Worm (Caenorhabditis elegans): ENCODE measurements around the gene T02E9.6.

T02E9.6 gene

DNA sequence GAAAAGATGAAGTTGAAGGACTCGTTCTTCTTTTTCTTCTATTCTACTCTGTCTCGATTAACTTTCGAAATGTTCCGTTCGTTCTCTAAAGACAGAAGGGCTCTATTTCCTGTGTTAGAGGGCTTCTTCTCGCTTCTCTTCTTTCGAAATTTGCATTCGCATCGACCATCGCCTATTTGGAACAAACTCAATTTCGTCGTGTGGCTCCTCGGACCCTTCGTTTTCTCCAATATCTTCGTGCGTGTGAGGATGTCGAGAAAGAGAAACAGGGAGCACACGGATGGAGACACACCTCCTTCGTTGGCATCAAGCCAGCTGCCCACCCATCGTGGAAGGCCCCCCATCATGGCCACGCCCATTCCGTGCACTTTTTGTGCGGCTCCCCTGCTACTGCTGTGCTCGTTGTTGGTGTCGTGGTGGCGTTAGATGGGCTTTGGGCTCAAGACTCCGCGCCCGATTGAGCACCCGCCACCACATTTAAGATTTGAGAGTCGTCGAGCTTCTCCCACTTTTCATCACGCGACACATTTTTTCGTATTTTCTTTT, 7.1 kb upstream of the T02E9.6 start (continued):
- TF ChIP-seq F44E2.7 (GFP tag; IDR thresholded peaks at IDR 0.05) (no peak), Y48G9A.11 (GFP tag; IDR thresholded peaks at IDR 0.05) (no peak), dmd-9 (GFP tag; IDR thresholded peaks at IDR 0.05) (no peak), zfp-3 (GFP tag; conservative IDR thresholded peaks at IDR 0.05) (no peak), mep-1 (tag; optimal IDR thresholded peaks at IDR 0.05) (no peak), lin-15B (tag; optimal IDR thresholded peaks at IDR 0.05) (no peak), ztf-7 (tag; optimal IDR thresholded peaks at IDR 0.05) (no peak), hlh-30 (tag; optimal IDR thresholded peaks at IDR 0.05; ENCODE audit: insufficient read depth) (no peak), R02D3.7 (tag; optimal IDR thresholded peaks at IDR 0.05) (no peak), ces-1 (GFP tag; optimal IDR thresholded peaks at IDR 0.05) (peak; percentile 72), lsy-2 (tag; optimal IDR thresholded peaks at IDR 0.05) (no peak), unc-130 (GFP tag; optimal IDR thresholded peaks at IDR 0.05) (no peak), ZK546.5 (tag; optimal IDR thresholded peaks at IDR 0.05) (no peak), lin-13 (GFP tag; optimal IDR thresholded peaks at IDR 0.05) (no peak), Y105C5A.15 (GFP tag; IDR thresholded peaks at IDR 0.05) (no peak), lin-38 (GFP tag; IDR thresholded peaks at IDR 0.05) (no peak), nhr-28 (tag; optimal IDR thresholded peaks at IDR 0.05) (no peak), nhr-11 (tag; optimal IDR thresholded peaks at IDR 0.05) (no peak), lin-29 (GFP tag; IDR thresholded peaks at IDR 0.05) (no peak), unc-39 (tag; optimal IDR thresholded peaks at IDR 0.05) (no peak), fkh-10 (GFP tag; optimal IDR thresholded peaks at IDR 0.05) (peak; percentile 91), lin-1 (GFP tag; IDR thresholded peaks at IDR 0.05) (no peak), zag-1 (tag; optimal IDR thresholded peaks at IDR 0.05) (no peak), F49E8.2 (tag; optimal IDR thresholded peaks at IDR 0.05; ENCODE audit: borderline replicate concordance) (no peak), daf-12 (tag; optimal IDR thresholded peaks at IDR 0.05) (no peak), ama-1 (optimal IDR thresholded peaks at IDR 0.05) (no peak), hif-1 (tag; optimal IDR thresholded peaks at IDR 0.05) (no peak), spr-3 (GFP tag; optimal IDR thresholded peaks at IDR 0.05) (no peak), nhr-42 (GFP tag; IDR thresholded peaks at IDR 0.05) (no peak), ztf-11 (tag; optimal IDR thresholded peaks at IDR 0.05) (no peak), ZK337.2 (GFP tag; IDR thresholded peaks at IDR 0.05) (no peak), ceh-28 (tag; optimal IDR thresholded peaks at IDR 0.05) (no peak), unc-62 (GFP tag; optimal IDR thresholded peaks at IDR 0.05 in 1 of 2) (peak in 1 of 2 experiments; percentile 3), unc-62 (tag; optimal IDR thresholded peaks at IDR 0.05) (no peak), F37D6.2 (tag; optimal IDR thresholded peaks at IDR 0.05) (peak; percentile 14), aha-1 (tag) (peak; percentile 89), daf-16 (GFP tag; optimal IDR thresholded peaks at IDR 0.05) (no peak), daf-16 (tag; optimal IDR thresholded peaks at IDR 0.05) (no peak), ctbp-1 (GFP tag; IDR thresholded peaks at IDR 0.05) (peak; percentile 63; the same call in 1 of the 2 replicates), dmd-8 (GFP tag; IDR thresholded peaks at IDR 0.05) (no peak), hmg-1.1 (GFP tag; IDR thresholded peaks at IDR 0.05) (no peak; the same call in 1 of the 2 replicates), skn-1 (tag; optimal IDR thresholded peaks at IDR 0.05) (no peak), tag-97 (GFP tag; IDR thresholded peaks at IDR 0.05) (no peak), zfp-2 (tag; optimal IDR thresholded peaks at IDR 0.05) (no peak), nhr-48 (tag; optimal IDR thresholded peaks at IDR 0.05) (no peak), php-3 (GFP tag; IDR thresholded peaks at IDR 0.05) (no peak), F26F4.8 (GFP tag; conservative IDR thresholded peaks at IDR 0.05) (no peak)

Measured in whole organism, L4 larva.